Worm (Caenorhabditis elegans): ENCODE results near the gene F10D2.16.

ce11 chrV:7123979-7124378 lies 10.1 kb upstream of the F10D2.16 start:
- no peak for TF ChIP-seq snpc-4 (tag; optimal IDR thresholded peaks at IDR 0.05)
- no peak for TF ChIP-seq pqm-1 (tag; optimal IDR thresholded peaks at IDR 0.05)
- TF ChIP-seq nhr-43 (tag; optimal IDR thresholded peaks at IDR 0.05; ENCODE audit: poor library complexity, severe bottlenecking) = no peak
- TF ChIP-seq pha-4 (tag; optimal IDR thresholded peaks at IDR 0.05) = no peak
- no peak for TF ChIP-seq nhr-12 (tag; optimal IDR thresholded peaks at IDR 0.05)
- no peak for TF ChIP-seq nhr-11 (tag; optimal IDR thresholded peaks at IDR 0.05)

Measured in whole organism, L3 larva.